Worm (Caenorhabditis elegans) whole organism, young adult: ENCODE results near the gene R02E4.2.

Experiments
- B0261.1 ChIP-seq: sonication (generic microtip); optimal IDR thresholded peaks from 2 replicates; lab custom pipeline; 2016; ENCODE audit warnings: mild to moderate bottlenecking, missing genetic modification characterization, moderate library complexity, missing compliant biosample characterization
- F23B12.7 ChIP-seq: sonication (generic microtip); optimal IDR thresholded peaks from 2 replicates; lab custom pipeline; 2017; ENCODE audit warnings: missing genetic modification characterization, mild to moderate bottlenecking, missing compliant biosample characterization, antibody characterized with exemption, moderate library complexity; ENCODE audit not compliant: insufficient read depth
- F52B5.7 ChIP-seq: sonication (generic microtip); optimal IDR thresholded peaks from 2 replicates; lab custom pipeline; 2016; ENCODE audit warnings: mild to moderate bottlenecking, missing genetic modification characterization, missing compliant biosample characterization
- F55B11.4 ChIP-seq: sonication (generic microtip); optimal IDR thresholded peaks from 2 replicates; lab custom pipeline; 2016; ENCODE audit warnings: missing compliant biosample characterization, missing genetic modification characterization, borderline replicate concordance; ENCODE audit not compliant: insufficient read depth
- K11D2.4 ChIP-seq: fragments of 200-800 bp; sonication (Bioruptor generic); IDR thresholded peaks from 2 replicates; pipeline ENCODE4 v1.3.6; 2022; ENCODE audit warnings: missing genetic modification reagents, missing genetic modification characterization, missing compliant biosample characterization
- K12H6.12 ChIP-seq: fragments of 200-800 bp; sonication (Bioruptor generic); optimal IDR thresholded peaks from 2 replicates; lab custom pipeline; 2018; ENCODE audit warnings: mild to moderate bottlenecking, missing genetic modification characterization, missing compliant biosample characterization
- T07F8.4 ChIP-seq: sonication (generic microtip); optimal IDR thresholded peaks from 2 replicates; lab custom pipeline; 2016; ENCODE audit warnings: mild to moderate bottlenecking, missing genetic modification characterization, moderate library complexity, missing compliant biosample characterization
- Y53F4B.3 ChIP-seq: fragments of 200-800 bp; sonication (Bioruptor generic); IDR thresholded peaks from 2 replicates; pipeline ENCODE4 v1.3.6; 2022; ENCODE audit warnings: missing genetic modification reagents, missing genetic modification characterization, missing compliant biosample characterization
- Y79H2A.3 ChIP-seq: fragments of 200-800 bp; sonication (Bioruptor generic); conservative IDR thresholded peaks from 2 replicates; pipeline ENCODE4 v1.3.6; 2022; ENCODE audit warnings: missing genetic modification reagents, missing genetic modification characterization, missing compliant biosample characterization
- ZK185.1 ChIP-seq: sonication (generic microtip); optimal IDR thresholded peaks from 2 replicates; lab custom pipeline; 2016; ENCODE audit warnings: mild to moderate bottlenecking, missing genetic modification characterization, missing compliant biosample characterization; ENCODE audit not compliant: poor library complexity, severe bottlenecking
- ama-1 ChIP-seq, 3 experiments: fragments of 150-350 bp in 1 of 3; sonication (generic microtip) in 2 of 3; optimal IDR thresholded peaks; 2 replicates each; lab custom pipeline; 2014 to 2018; ENCODE audit warnings: missing biosample characterization in 2 of 3, missing genetic modification characterization in 2 of 3, missing genetic modification reagents in 2 of 3
- aptf-3 ChIP-seq: fragments of 200-800 bp; sonication (Bioruptor generic); IDR thresholded peaks from 2 replicates; pipeline ENCODE4 v1.3.6; 2022; ENCODE audit warnings: missing genetic modification characterization, missing compliant biosample characterization
- atf-7 ChIP-seq: sonication (generic microtip); optimal IDR thresholded peaks from 2 replicates; lab custom pipeline; 2017; ENCODE audit warnings: mild to moderate bottlenecking, missing genetic modification characterization, missing compliant biosample characterization
- attf-6 ChIP-seq: fragments of 200-800 bp; sonication (Bioruptor generic); IDR thresholded peaks from 2 replicates; pipeline ENCODE4 v1.3.6; 2022; ENCODE audit warnings: missing genetic modification reagents, missing genetic modification characterization, missing compliant biosample characterization
- bed-2 ChIP-seq: fragments of 200-800 bp; sonication (Bioruptor generic); IDR thresholded peaks from 2 replicates; pipeline ENCODE4 v1.3.6; 2022; ENCODE audit warnings: missing genetic modification reagents, missing genetic modification characterization, missing compliant biosample characterization
- cebp-2 ChIP-seq: fragments of 200-800 bp; sonication (Bioruptor generic); IDR thresholded peaks from 2 replicates; pipeline ENCODE4 v1.3.6; 2022; ENCODE audit warnings: missing genetic modification characterization, missing compliant biosample characterization
- ceh-91 ChIP-seq: fragments of 200-800 bp; sonication (Bioruptor generic); IDR thresholded peaks from 2 replicates; pipeline ENCODE4 v1.3.6; 2022; ENCODE audit warnings: missing genetic modification reagents, missing genetic modification characterization, missing compliant biosample characterization
- dox-1 ChIP-seq: fragments of 200-800 bp; sonication (Bioruptor generic); IDR thresholded peaks from 2 replicates; pipeline ENCODE4 v1.3.6; 2022; ENCODE audit warnings: missing genetic modification reagents, missing genetic modification characterization, missing compliant biosample characterization
- dpff-1 ChIP-seq: sonication (generic microtip); optimal IDR thresholded peaks from 2 replicates; lab custom pipeline; 2017; ENCODE audit warnings: mild to moderate bottlenecking, missing genetic modification characterization, missing compliant biosample characterization
- ekl-4 ChIP-seq: fragments of 200-800 bp; sonication (Bioruptor generic); IDR thresholded peaks from 2 replicates; pipeline ENCODE4 v1.3.6; 2022; ENCODE audit warnings: missing genetic modification reagents, missing genetic modification characterization, missing compliant biosample characterization
- fkh-3 ChIP-seq: sonication (generic microtip); optimal IDR thresholded peaks from 2 replicates; lab custom pipeline; 2016; ENCODE audit warnings: mild to moderate bottlenecking, missing genetic modification characterization, missing compliant biosample characterization
- hmg-1.2 ChIP-seq: fragments of 200-800 bp; sonication (Bioruptor generic); IDR thresholded peaks from 2 replicates; pipeline ENCODE4 v1.3.6; 2022; ENCODE audit warnings: missing genetic modification reagents, missing genetic modification characterization, missing compliant biosample characterization
- hmg-20 ChIP-seq: fragments of 200-800 bp; sonication (Bioruptor generic); IDR thresholded peaks from 2 replicates; pipeline ENCODE4 v1.3.6; 2022; ENCODE audit warnings: missing genetic modification reagents, missing genetic modification characterization, missing compliant biosample characterization
- let-607 ChIP-seq, 2 experiments: fragments of 200-800 bp in 1 of 2; sonication (Bioruptor generic) in 1 of 2; sonication (generic microtip) in 1 of 2; optimal IDR thresholded peaks; 2 replicates each; lab custom pipeline; 2016 to 2018; ENCODE audit warnings: mild to moderate bottlenecking in 2 of 2, missing compliant biosample characterization in 2 of 2, missing genetic modification characterization in 2 of 2, moderate library complexity in 2 of 2, missing genotype in 1 of 2
- lin-26 ChIP-seq: fragments of 200-800 bp; sonication (Bioruptor generic); IDR thresholded peaks from 2 replicates; pipeline ENCODE4 v1.3.6; 2022; ENCODE audit warnings: missing genetic modification reagents, missing genetic modification characterization, missing compliant biosample characterization
- lin-35 ChIP-seq, 3 experiments: fragments of 150-350 bp in 2 of 3; sonication (generic microtip) in 1 of 3; optimal IDR thresholded peaks; 2 replicates each; lab custom pipeline; 2014 to 2018; ENCODE audit warnings: missing biosample characterization in 3 of 3, missing genetic modification characterization in 3 of 3, missing genetic modification reagents in 3 of 3
- lin-54 ChIP-seq: fragments of 200-800 bp; sonication (Bioruptor generic); optimal IDR thresholded peaks from 2 replicates; lab custom pipeline; 2018; ENCODE audit warnings: mild to moderate bottlenecking, missing genetic modification characterization, missing compliant biosample characterization
- lsl-1 ChIP-seq: fragments of 200-800 bp; sonication (Bioruptor generic); optimal IDR thresholded peaks from 2 replicates; lab custom pipeline; 2018; ENCODE audit warnings: mild to moderate bottlenecking, missing genetic modification characterization, moderate library complexity, missing compliant biosample characterization
- madf-6 ChIP-seq: fragments of 200-800 bp; sonication (Bioruptor generic); IDR thresholded peaks from 2 replicates; pipeline ENCODE4 v1.3.6; 2022; ENCODE audit warnings: missing genetic modification reagents, missing genetic modification characterization, missing compliant biosample characterization
- madf-8 ChIP-seq: fragments of 200-800 bp; sonication (Bioruptor generic); conservative IDR thresholded peaks from 2 replicates; pipeline ENCODE4 v1.3.6; 2022; ENCODE audit warnings: missing genetic modification reagents, missing genetic modification characterization, missing compliant biosample characterization
- mcd-1 ChIP-seq: fragments of 200-800 bp; sonication (Bioruptor generic); IDR thresholded peaks from 2 replicates; pipeline ENCODE4 v1.3.6; 2022; ENCODE audit warnings: missing genetic modification reagents, missing genetic modification characterization, missing compliant biosample characterization
- nfya-2 ChIP-seq: fragments of 200-800 bp; sonication (Bioruptor generic); IDR thresholded peaks from 2 replicates; pipeline ENCODE4 v1.3.6; 2022; ENCODE audit warnings: missing genetic modification reagents, missing genetic modification characterization, missing compliant biosample characterization
- nhr-80 ChIP-seq: sonication (generic microtip); optimal IDR thresholded peaks from 2 replicates; lab custom pipeline; 2016; ENCODE audit warnings: missing genetic modification characterization, missing compliant biosample characterization
- pbrm-1 ChIP-seq: fragments of 200-800 bp; sonication (Bioruptor generic); IDR thresholded peaks from 2 replicates; pipeline ENCODE4 v1.3.6; 2022; ENCODE audit warnings: missing genetic modification reagents, missing genetic modification characterization, missing compliant biosample characterization
- snpc-3.4 ChIP-seq: sonication (generic microtip); optimal IDR thresholded peaks from 2 replicates; lab custom pipeline; 2017; ENCODE audit warnings: missing genetic modification characterization, mild to moderate bottlenecking, missing compliant biosample characterization, antibody characterized with exemption, moderate library complexity, missing genotype, missing genetic modification reagents
- snpc-4 ChIP-seq, 5 experiments: fragments of 150-350 bp in 1 of 5; sonication (generic microtip) in 4 of 5; optimal IDR thresholded peaks; 2 replicates each; lab custom pipeline; 2014 to 2018; ENCODE audit warnings: missing genetic modification characterization in 5 of 5, missing biosample characterization in 3 of 5, antibody characterized with exemption in 2 of 5, mild to moderate bottlenecking in 2 of 5, missing compliant biosample characterization in 2 of 5, missing genotype in 2 of 5, moderate library complexity in 2 of 5, missing genetic modification reagents in 1 of 5
- unc-130 ChIP-seq: sonication (generic microtip); optimal IDR thresholded peaks from 2 replicates; lab custom pipeline; 2016; ENCODE audit warnings: missing genetic modification reagents, missing genetic modification characterization, missing compliant biosample characterization
- unc-62 ChIP-seq: fragments of 150-350 bp; optimal IDR thresholded peaks from 2 replicates; lab custom pipeline; 2014; ENCODE audit warnings: missing biosample characterization, missing genetic modification reagents, missing genetic modification characterization
- xnd-1 ChIP-seq: sonication (generic microtip); optimal IDR thresholded peaks from 2 replicates; lab custom pipeline; 2016; ENCODE audit warnings: missing genotype, missing genetic modification reagents, missing genetic modification characterization, missing compliant biosample characterization
- zfh-2 ChIP-seq: fragments of 200-800 bp; sonication (Bioruptor generic); conservative IDR thresholded peaks from 2 replicates; pipeline ENCODE4 v1.3.6; 2022; ENCODE audit warnings: missing genetic modification reagents, missing genetic modification characterization, missing compliant biosample characterization
- ztf-22 ChIP-seq: fragments of 200-800 bp; sonication (Bioruptor generic); optimal IDR thresholded peaks from 2 replicates; lab custom pipeline; 2018; ENCODE audit warnings: mild to moderate bottlenecking, missing genetic modification characterization, moderate library complexity, missing compliant biosample characterization
- ztf-28 ChIP-seq: fragments of 200-800 bp; sonication (Bioruptor generic); IDR thresholded peaks from 2 replicates; pipeline ENCODE4 v1.3.6; 2022; ENCODE audit warnings: missing genetic modification reagents, missing genetic modification characterization, missing compliant biosample characterization

The R02E4.2 gene

ce11 chrX:4142648-4143259 is 35.5 kb downstream of the R02E4.2 start:
- TF ChIP-seq fkh-3 (tag; lab: Kevin White, UChicago) (no peak), ekl-4 (GFP tag; lab: Robert Waterston, UW) (peak; percentile 62), hmg-1.2 (GFP tag; lab: Robert Waterston, UW) (no peak), mcd-1 (GFP tag; lab: Robert Waterston, UW) (no peak), K12H6.12 (tag; lab: Kevin White, UChicago) (peak; percentile 14), lin-35 (GFP tag; optimal IDR thresholded peaks at IDR 0.05; lab: Kevin White, UChicago) (peak in 1 of 3 experiments; percentile 22), ceh-91 (GFP tag; lab: Robert Waterston, UW) (no peak), snpc-3.4 (tag; lab: Kevin White, UChicago) (no peak), nhr-80 (tag; lab: Kevin White, UChicago) (peak; percentile 48), snpc-4 (GFP tag; optimal IDR thresholded peaks at IDR 0.05; lab: Kevin White, UChicago) (no peak), snpc-4 (tag; optimal IDR thresholded peaks at IDR 0.05; lab: Kevin White, UChicago) (no peak), nfya-2 (no peak), attf-6 (GFP tag; lab: Robert Waterston, UW) (no peak), B0261.1 (tag; lab: Kevin White, UChicago) (no peak), lsl-1 (GFP tag; lab: Kevin White, UChicago) (no peak), dpff-1 (tag; lab: Kevin White, UChicago) (no peak), xnd-1 (no peak), let-607 (tag; optimal IDR thresholded peaks at IDR 0.05; lab: Kevin White, UChicago) (peak in 1 of 2 experiments; percentile 34), pbrm-1 (GFP tag; lab: Robert Waterston, UW) (no peak), madf-6 (GFP tag; lab: Robert Waterston, UW) (no peak), unc-130 (GFP tag; lab: Kevin White, UChicago) (no peak), unc-62 (GFP tag; lab: Kevin White, UChicago) (peak; percentile 13), lin-26 (GFP tag; lab: Robert Waterston, UW) (no peak), ZK185.1 (tag; lab: Kevin White, UChicago) (peak; percentile 16), lin-54 (no peak), atf-7 (tag; lab: Kevin White, UChicago) (no peak), ama-1 (optimal IDR thresholded peaks at IDR 0.05; lab: Kevin White, UChicago) (peak; percentile 19), ama-1 (GFP tag; optimal IDR thresholded peaks at IDR 0.05; lab: Kevin White, UChicago) (no peak), cebp-2 (GFP tag; lab: Robert Waterston, UW) (no peak), hmg-20 (GFP tag; lab: Robert Waterston, UW) (no peak), madf-8 (no peak), ztf-22 (GFP tag; lab: Kevin White, UChicago) (no peak), T07F8.4 (tag; lab: Kevin White, UChicago) (no peak), dox-1 (no peak), zfh-2 (no peak), F52B5.7 (no peak), F23B12.7 (tag; lab: Kevin White, UChicago) (no peak), K11D2.4 (GFP tag; lab: Robert Waterston, UW) (peak; percentile 65), Y79H2A.3 (GFP tag; lab: Robert Waterston, UW) (no peak), bed-2 (GFP tag; lab: Robert Waterston, UW) (no peak), aptf-3 (no peak), Y53F4B.3 (GFP tag; lab: Robert Waterston, UW) (no peak), F55B11.4 (tag; lab: Kevin White, UChicago) (no peak), ztf-28 (GFP tag; lab: Robert Waterston, UW) (no peak)
